Worm (Caenorhabditis elegans) whole organism, mixed stage, embryonic: ENCODE measurements around the gene F17H10.4.

ENCODE experiments used
- M03D4.4 ChIP-seq: sonication (generic microtip); optimal IDR thresholded peaks from 2 replicates; lab custom pipeline; 2017; ENCODE audit warnings: mild to moderate bottlenecking, missing genetic modification characterization, missing compliant biosample characterization
- bed-3 ChIP-seq: fragments of 200-800 bp; sonication (Bioruptor generic); optimal IDR thresholded peaks from 3 replicates; lab custom pipeline; 2018; ENCODE audit warnings: mild to moderate bottlenecking, missing genetic modification characterization, moderate library complexity, missing compliant biosample characterization
- ceh-39 ChIP-seq: fragments of 150-350 bp; optimal IDR thresholded peaks from 2 replicates; lab custom pipeline; 2014; ENCODE audit warnings: missing biosample characterization, missing genetic modification characterization
- ceh-43 ChIP-seq: fragments of 200-800 bp; sonication (Bioruptor generic); optimal IDR thresholded peaks from 2 replicates; lab custom pipeline; 2018; ENCODE audit warnings: mild to moderate bottlenecking, missing genetic modification characterization, moderate library complexity, missing compliant biosample characterization
- ceh-83 ChIP-seq: fragments of 200-800 bp; sonication (Bioruptor generic); optimal IDR thresholded peaks from 2 replicates; lab custom pipeline; 2018; ENCODE audit warnings: mild to moderate bottlenecking, missing genetic modification characterization, missing compliant biosample characterization
- ces-1 ChIP-seq: fragments of 150-350 bp; optimal IDR thresholded peaks from 2 replicates; lab custom pipeline; 2014; ENCODE audit warnings: missing biosample characterization, missing genetic modification reagents, missing genetic modification characterization
- cnd-1 ChIP-seq: fragments of 200-800 bp; sonication (Bioruptor generic); optimal IDR thresholded peaks from 2 replicates; lab custom pipeline; 2018; ENCODE audit warnings: mild to moderate bottlenecking, missing genetic modification characterization, missing compliant biosample characterization
- elt-1 ChIP-seq: sonication (generic microtip); optimal IDR thresholded peaks from 2 replicates; lab custom pipeline; 2017; ENCODE audit warnings: missing genetic modification characterization, mild to moderate bottlenecking, missing compliant biosample characterization, antibody characterized with exemption, moderate library complexity, borderline replicate concordance; ENCODE audit not compliant: insufficient read depth
- flh-1 ChIP-seq: fragments of 200-800 bp; sonication (Bioruptor generic); optimal IDR thresholded peaks from 2 replicates; lab custom pipeline; 2018; ENCODE audit warnings: mild to moderate bottlenecking, missing genetic modification characterization, moderate library complexity, missing compliant biosample characterization
- ham-2 ChIP-seq: fragments of 200-800 bp; sonication (Bioruptor generic); optimal IDR thresholded peaks from 2 replicates; lab custom pipeline; 2018; ENCODE audit warnings: mild to moderate bottlenecking, missing genetic modification characterization, missing compliant biosample characterization
- hlh-1 ChIP-seq: fragments of 150-350 bp; optimal IDR thresholded peaks from 2 replicates; lab custom pipeline; 2014; ENCODE audit warnings: missing biosample characterization, missing genetic modification reagents, missing genetic modification characterization
- lin-13 ChIP-seq: fragments of 150-350 bp; optimal IDR thresholded peaks from 2 replicates; lab custom pipeline; 2014; ENCODE audit warnings: missing biosample characterization, missing genetic modification characterization
- lin-32 ChIP-seq: fragments of 200-800 bp; sonication (Bioruptor generic); optimal IDR thresholded peaks from 2 replicates; lab custom pipeline; 2018; ENCODE audit warnings: mild to moderate bottlenecking, missing genetic modification characterization, missing compliant biosample characterization
- lsy-2 ChIP-seq: fragments of 150-350 bp; optimal IDR thresholded peaks from 2 replicates; lab custom pipeline; 2014; ENCODE audit warnings: missing biosample characterization, missing genetic modification characterization
- mep-1 ChIP-seq: fragments of 150-350 bp; optimal IDR thresholded peaks from 2 replicates; lab custom pipeline; 2017; ENCODE audit warnings: missing biosample characterization, missing genetic modification reagents, missing genetic modification characterization, inconsistent platforms
- mls-2 ChIP-seq: sonication (generic microtip); optimal IDR thresholded peaks from 2 replicates; lab custom pipeline; 2016; ENCODE audit warnings: mild to moderate bottlenecking, missing genetic modification characterization, moderate library complexity, missing compliant biosample characterization
- nhr-12 ChIP-seq: fragments of 150-350 bp; optimal IDR thresholded peaks from 2 replicates; lab custom pipeline; 2014; ENCODE audit warnings: missing biosample characterization, missing genetic modification characterization
- nhr-2 ChIP-seq: fragments of 150-350 bp; optimal IDR thresholded peaks from 2 replicates; lab custom pipeline; 2014; ENCODE audit warnings: missing biosample characterization, missing genetic modification characterization
- nhr-237 ChIP-seq: fragments of 150-350 bp; optimal IDR thresholded peaks from 2 replicates; lab custom pipeline; 2014; ENCODE audit warnings: missing biosample characterization, missing genetic modification characterization
- nhr-28 ChIP-seq: fragments of 150-350 bp; optimal IDR thresholded peaks from 2 replicates; lab custom pipeline; 2014; ENCODE audit warnings: missing biosample characterization, missing genetic modification characterization
- nhr-76 ChIP-seq: sonication (generic microtip); optimal IDR thresholded peaks from 2 replicates; lab custom pipeline; 2017; ENCODE audit warnings: missing biosample characterization, missing genetic modification characterization
- pha-4 ChIP-seq: fragments of 150-350 bp; optimal IDR thresholded peaks from 2 replicates; lab custom pipeline; 2018; ENCODE audit warnings: missing biosample characterization, missing genetic modification reagents, missing genetic modification characterization
- sem-2 ChIP-seq: fragments of 200-800 bp; sonication (Bioruptor generic); optimal IDR thresholded peaks from 2 replicates; lab custom pipeline; 2018; ENCODE audit warnings: mild to moderate bottlenecking, missing genetic modification characterization, missing compliant biosample characterization
- snpc-4 ChIP-seq: fragments of 150-350 bp; optimal IDR thresholded peaks from 2 replicates; lab custom pipeline; 2014; ENCODE audit warnings: missing biosample characterization, missing genetic modification characterization
- unc-120 ChIP-seq: sonication (generic microtip); optimal IDR thresholded peaks from 2 replicates; lab custom pipeline; 2017; ENCODE audit warnings: missing genetic modification characterization, missing compliant biosample characterization; ENCODE audit not compliant: poor library complexity, severe bottlenecking
- unc-39 ChIP-seq: fragments of 150-350 bp; optimal IDR thresholded peaks from 2 replicates; lab custom pipeline; 2014; ENCODE audit warnings: missing biosample characterization, missing genetic modification characterization
- unc-62 ChIP-seq: fragments of 150-350 bp; optimal IDR thresholded peaks from 2 replicates; lab custom pipeline; 2014; ENCODE audit warnings: missing biosample characterization, missing genetic modification reagents, missing genetic modification characterization
- zip-8 ChIP-seq: fragments of 150-350 bp; optimal IDR thresholded peaks from 2 replicates; lab custom pipeline; 2014; ENCODE audit warnings: missing biosample characterization, missing genetic modification characterization
- ztf-11 ChIP-seq: fragments of 150-350 bp; optimal IDR thresholded peaks from 2 replicates; lab custom pipeline; 2014; ENCODE audit warnings: missing biosample characterization, missing genetic modification characterization

Gene F17H10.4

DNA sequence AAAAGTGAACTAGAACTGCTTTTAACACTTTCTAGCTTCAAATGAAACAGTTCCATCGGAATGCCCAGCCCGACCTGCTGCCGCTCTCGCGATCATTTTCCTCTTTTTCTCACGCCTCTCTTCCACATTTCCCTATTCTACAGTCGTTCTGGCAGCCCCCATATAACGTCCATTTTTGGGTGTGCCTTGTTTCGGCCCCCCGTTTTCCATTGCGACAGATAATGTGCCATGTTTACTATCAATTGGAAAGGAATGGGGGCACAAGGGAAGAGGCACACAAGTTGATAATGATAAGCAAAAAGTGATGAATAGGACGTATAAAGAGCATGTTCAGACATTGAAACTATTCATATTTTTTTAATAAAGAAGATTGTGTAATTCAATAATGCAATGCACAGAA lies 32.7 kb upstream of the F17H10.4 start:
- TF ChIP-seq unc-120 (no peak), lsy-2 (tag; lab: Kevin White, UChicago) (no peak)

DNA sequence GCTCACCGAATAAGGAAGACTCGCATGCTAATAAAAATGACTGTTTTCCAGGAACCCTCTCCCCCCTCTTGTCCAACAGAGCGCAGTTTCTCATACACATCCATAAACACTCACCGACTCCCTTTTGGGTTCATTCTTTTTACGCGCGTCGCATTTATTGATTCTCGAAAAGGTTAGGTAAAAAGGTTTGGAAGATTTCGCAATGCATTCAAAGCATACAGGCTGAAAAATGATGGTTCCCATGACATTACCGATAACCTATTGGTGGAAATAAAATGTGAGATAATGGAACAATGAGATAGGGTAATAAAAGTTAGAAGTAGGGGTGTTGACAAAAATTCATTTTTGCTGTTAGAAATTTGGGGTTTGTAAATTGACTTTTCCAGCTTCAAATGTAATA lies 32.2 kb upstream of the F17H10.4 start:
- TF ChIP-seq snpc-4 (tag; lab: Kevin White, UChicago), result no peak
- TF ChIP-seq elt-1 (tag; lab: Kevin White, UChicago), result no peak
- TF ChIP-seq M03D4.4, result no peak
- TF ChIP-seq unc-39 (tag; lab: Kevin White, UChicago), result no peak
- no peak for TF ChIP-seq zip-8 (tag; lab: Kevin White, UChicago)
- no peak for TF ChIP-seq nhr-2 (tag; lab: Kevin White, UChicago)
- TF ChIP-seq mep-1, result no peak
- TF ChIP-seq nhr-28 (tag; lab: Kevin White, UChicago), result no peak
- TF ChIP-seq bed-3 (GFP tag; lab: Kevin White, UChicago), result no peak
- TF ChIP-seq ham-2 (GFP tag; lab: Kevin White, UChicago), result no peak
- no peak for TF ChIP-seq flh-1 (GFP tag; lab: Kevin White, UChicago)
- TF ChIP-seq sem-2 (GFP tag; lab: Kevin White, UChicago), result no peak
- TF ChIP-seq ceh-43 (GFP tag; lab: Kevin White, UChicago), result no peak
- no peak for TF ChIP-seq lin-32 (GFP tag; lab: Kevin White, UChicago)
- no peak for TF ChIP-seq ztf-11 (tag; lab: Kevin White, UChicago)
- no peak for TF ChIP-seq hlh-1 (tag; lab: Kevin White, UChicago)
- TF ChIP-seq cnd-1, result no peak
- TF ChIP-seq mls-2 (tag; lab: Kevin White, UChicago), result no peak
- TF ChIP-seq lin-13 (tag; lab: Kevin White, UChicago), result no peak

DNA sequence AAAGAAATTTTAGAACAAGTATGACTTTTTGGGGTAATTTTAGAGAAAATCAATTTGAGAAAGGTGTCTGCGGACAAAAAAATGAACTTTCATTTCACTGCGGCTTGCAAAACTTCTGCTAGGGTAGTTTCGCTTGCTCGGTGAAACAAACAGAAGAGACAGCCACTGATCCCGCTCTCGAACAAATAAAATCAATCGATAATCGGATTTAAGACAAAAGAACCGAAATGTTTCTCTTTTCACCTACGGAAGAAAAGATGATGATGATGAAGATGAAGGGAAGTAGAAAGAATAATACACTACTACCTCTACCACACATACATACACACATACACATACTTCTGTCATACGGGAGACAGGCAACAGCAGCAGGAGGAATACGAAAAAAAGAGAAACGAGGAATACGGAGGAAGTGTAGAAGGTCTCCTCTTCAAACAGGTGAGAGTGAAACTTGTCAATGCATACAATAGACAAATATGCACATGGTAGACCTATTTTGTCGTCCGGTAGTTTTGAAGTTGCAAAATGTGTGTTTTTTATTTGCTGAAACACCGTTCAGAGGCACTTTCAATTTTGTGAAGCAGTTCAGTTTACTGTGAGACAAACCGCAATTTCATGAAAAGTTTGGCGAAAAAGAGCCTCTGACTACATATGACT lies 30.9 kb upstream of the F17H10.4 start:
- TF ChIP-seq unc-120 (no peak), nhr-2 (tag; lab: Kevin White, UChicago) (no peak), cnd-1 (no peak), ceh-39 (tag; lab: Kevin White, UChicago) (no peak), nhr-76 (tag; lab: Kevin White, UChicago) (no peak), unc-62 (GFP tag; lab: Kevin White, UChicago) (no peak), lsy-2 (tag; lab: Kevin White, UChicago) (no peak)

DNA sequence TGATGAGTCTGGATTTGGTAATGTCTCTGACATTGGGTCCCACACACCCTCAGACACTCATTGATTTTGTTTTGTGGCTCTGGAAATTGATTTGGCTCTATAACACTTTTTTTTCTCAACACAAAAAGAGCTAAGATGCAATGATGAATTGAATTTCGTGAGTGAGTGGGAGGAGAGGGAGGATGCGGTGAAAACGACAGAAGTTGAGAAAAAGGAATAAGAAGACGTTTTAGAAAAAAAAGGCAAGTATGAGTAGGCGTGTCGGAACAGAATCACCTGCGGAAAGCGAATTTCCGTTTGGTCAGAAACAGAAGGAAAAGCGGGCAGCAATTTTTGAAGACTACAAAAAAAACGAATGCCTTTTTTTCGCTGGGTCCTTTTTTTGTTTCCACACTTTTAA lies 29.4 kb upstream of the F17H10.4 start:
- TF ChIP-seq ces-1 (GFP tag; lab: Kevin White, UChicago) (peak; percentile 11), nhr-76 (tag; lab: Kevin White, UChicago) (no peak)

DNA sequence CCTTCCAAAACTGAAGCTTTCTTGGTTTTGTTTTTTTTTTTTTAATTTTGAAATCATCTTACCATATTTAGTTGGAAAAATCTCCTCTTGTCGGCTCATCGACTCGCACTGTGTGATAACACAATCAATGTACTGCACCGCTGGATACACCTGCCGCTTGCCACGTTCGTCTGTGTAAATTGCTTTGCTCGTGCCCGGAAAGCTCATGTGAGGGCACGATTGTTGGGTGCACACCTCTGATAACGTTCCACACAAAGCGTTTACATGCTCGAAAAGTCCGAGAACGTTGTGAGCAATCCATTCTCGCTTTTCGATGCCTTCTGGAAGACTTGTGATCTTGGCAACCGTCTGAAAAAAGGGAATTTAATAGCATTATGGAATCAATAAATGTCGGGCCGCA lies 28.2 kb upstream of the F17H10.4 start:
- TF ChIP-seq ces-1 (GFP tag; lab: Kevin White, UChicago), result peak; percentile 28
- no peak for TF ChIP-seq pha-4

DNA sequence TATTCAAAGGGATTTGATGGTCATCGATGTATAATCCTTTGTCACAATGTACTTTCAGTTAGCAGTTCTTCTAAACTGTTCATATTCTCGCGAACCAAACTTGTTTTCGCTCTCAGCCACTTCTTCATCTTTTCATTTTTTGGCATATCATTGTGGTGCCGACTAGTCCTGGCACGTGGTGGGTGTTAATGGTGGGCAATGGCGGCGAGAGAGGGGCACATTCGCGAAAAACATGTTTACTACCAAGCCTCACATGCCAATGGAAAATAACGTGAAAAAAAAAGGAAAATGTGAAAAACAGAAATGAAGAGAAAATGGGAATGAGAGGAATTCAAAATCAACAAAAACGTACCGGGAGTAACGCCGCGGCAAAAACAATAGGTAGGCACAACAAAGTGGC lies 20.8 kb upstream of the F17H10.4 start:
- TF ChIP-seq ceh-83 (GFP tag; lab: Kevin White, UChicago), result no peak
- TF ChIP-seq lin-13 (tag; lab: Kevin White, UChicago), result no peak
- no peak for TF ChIP-seq unc-120
- no peak for TF ChIP-seq unc-62 (GFP tag; lab: Kevin White, UChicago)
- TF ChIP-seq elt-1 (tag; lab: Kevin White, UChicago), result no peak
- TF ChIP-seq pha-4, result no peak
- TF ChIP-seq nhr-237 (tag; lab: Kevin White, UChicago), result no peak
- TF ChIP-seq nhr-12 (tag; lab: Kevin White, UChicago), result no peak
- TF ChIP-seq flh-1 (GFP tag; lab: Kevin White, UChicago), result no peak
- no peak for TF ChIP-seq mls-2 (tag; lab: Kevin White, UChicago)
- TF ChIP-seq, all 35 proteins: peak for 0
